Fruit fly (Drosophila melanogaster) whole organism, wandering third instar larva: ENCODE measurements around the gene Dscam4.

Experiments used
- Abd-B ChIP-seq: fragments of >200 bp; optimal IDR thresholded peaks from 2 replicates; lab custom pipeline; 2017; ENCODE audit warnings: missing biosample characterization, missing genetic modification characterization
- woc ChIP-seq: sonication (Bioruptor generic); optimal IDR thresholded peaks from 2 replicates; lab custom pipeline; 2016; ENCODE audit warnings: missing biosample characterization, mild to moderate bottlenecking, missing genetic modification characterization

DNA sequence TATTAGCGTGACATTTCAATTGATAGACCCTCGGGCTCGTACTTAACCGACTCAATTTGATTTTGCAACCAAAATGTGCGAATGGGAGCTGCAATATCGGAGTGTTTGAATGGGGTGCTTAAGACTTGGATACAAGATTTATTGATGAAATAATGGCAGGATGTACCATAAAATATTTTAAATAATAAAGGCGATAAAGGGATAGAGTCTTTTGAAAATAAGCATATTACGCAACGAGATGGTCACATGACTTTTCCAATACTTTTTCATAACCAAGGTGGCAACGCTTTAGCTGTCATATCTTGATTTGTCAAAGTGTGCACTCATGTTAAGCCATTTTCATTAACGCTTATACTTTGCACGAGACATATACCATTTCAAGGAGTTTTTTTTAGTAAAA lies 9.5 kb upstream of the Dscam4 start, which contains the start of gene eIF4E3:
- TF ChIP-seq woc (no peak), Abd-B (GFP tag; lab: Kevin White, UChicago) (no peak)
